Worm (Caenorhabditis elegans): ENCODE results near the gene srbc-82.

The srbc-82 gene

DNA sequence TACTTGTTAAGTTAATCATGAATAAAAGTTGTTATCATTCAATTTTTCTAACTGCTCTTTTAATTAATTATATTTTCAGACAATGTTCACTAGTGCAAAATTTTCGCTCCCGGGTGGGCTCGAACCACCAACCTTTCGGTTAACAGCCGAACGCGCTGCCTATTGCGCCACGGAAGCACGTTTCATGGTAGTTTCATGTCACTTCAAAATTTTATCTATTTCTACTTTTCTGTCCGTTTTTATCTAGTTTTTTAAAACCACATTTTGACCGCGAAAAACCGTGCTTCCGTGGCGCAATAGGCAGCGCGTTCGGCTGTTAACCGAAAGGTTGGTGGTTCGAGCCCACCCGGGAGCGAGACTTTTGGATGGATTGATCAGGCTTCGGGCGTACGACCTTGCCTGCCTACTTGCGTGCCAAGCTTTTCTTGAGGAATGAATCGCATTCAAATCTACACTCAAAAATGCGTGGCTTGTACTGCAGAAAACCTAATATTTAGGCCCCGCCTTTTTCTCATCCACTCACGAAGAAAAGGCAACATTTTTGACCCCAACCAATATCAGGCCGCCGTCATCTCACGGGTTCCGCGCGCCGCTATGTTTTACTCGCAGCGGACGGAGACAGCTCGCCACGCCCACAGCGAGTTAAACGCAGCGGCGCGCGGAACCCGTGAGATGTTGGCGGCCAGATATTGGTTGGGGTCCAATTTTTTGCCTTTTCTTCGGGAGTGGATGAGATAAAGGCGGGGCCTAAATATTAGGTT lies 41.3 kb downstream of the srbc-82 start:
- peak; percentile 25 for TF ChIP-seq elt-2 (tag; optimal IDR thresholded peaks at IDR 0.05)

DNA sequence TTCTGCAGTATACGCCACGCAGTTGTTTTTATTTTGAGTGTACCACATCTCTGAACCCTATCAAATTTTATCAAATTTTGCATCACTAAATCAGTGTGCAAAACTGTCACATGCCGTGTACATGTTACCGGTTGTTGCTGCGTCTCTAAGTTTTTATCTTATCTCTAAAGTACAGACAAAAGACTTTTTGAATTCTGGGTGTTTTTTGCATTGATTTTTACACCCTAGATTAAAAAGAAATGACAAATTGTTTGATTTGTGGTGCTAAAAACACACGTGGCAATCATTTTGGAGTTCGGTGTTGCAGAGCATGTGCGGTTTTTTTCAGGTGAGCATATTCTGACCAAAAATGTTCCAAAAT lies 41.9 kb downstream of the srbc-82 start, which contains the start of gene nhr-193:
Gene nhr-193, plus strand, starts transcription at position 51 of the 361 bp plus-strand sequence.
- TF ChIP-seq jun-1 (tag; optimal IDR thresholded peaks at IDR 0.05) (peak; percentile 6), elt-2 (tag; optimal IDR thresholded peaks at IDR 0.05) (peak; percentile 74), nhr-77 (tag; optimal IDR thresholded peaks at IDR 0.05) (no peak), pqm-1 (tag; optimal IDR thresholded peaks at IDR 0.05) (peak; percentile 88), ama-1 (optimal IDR thresholded peaks at IDR 0.05) (no peak), nhr-237 (tag; optimal IDR thresholded peaks at IDR 0.05) (no peak)

DNA sequence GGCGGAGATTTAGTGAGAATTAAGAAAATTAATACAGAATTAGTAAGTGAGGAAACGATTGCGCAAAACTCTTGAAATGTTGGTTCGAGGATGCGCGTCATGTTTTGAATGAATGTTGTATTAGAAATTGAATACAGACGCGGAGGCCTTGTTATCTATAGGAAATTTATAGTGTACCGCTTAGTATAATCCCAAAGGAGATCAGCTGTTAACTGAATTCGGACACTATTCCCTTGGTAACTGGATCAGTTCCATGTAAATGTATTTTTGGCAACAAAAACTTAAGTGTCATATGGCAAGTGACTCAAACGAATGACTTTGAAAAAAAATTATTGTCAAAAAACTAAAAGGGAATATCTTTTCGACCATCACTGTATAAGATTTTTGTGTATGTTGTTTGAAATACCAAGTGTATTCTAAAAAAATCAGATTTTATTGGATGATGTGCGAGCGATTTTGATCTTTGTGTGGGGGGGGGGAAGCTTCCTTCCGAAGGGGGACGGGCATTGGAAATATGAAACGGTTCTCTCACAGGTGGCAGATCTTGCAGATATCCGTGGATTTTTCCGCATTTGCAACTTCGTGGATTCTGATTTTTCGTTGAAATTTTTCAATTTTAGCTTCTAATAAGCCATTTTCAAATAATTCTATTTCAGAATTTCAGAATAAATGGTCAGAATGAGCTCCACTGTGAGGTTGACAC lies 46.2 kb downstream of the srbc-82 start, which contains the start of the genes W08G11.5 and W08G11.1:
Gene W08G11.5, minus strand, starts transcription at position 101 of the 703 bp plus-strand sequence.
Gene W08G11.1, plus strand, starts transcription at position 653 of the 703 bp plus-strand sequence.
- TF ChIP-seq nfya-1 (tag; optimal IDR thresholded peaks at IDR 0.05; ENCODE audit: insufficient read depth) (no peak), jun-1 (tag; optimal IDR thresholded peaks at IDR 0.05) (no peak)

ce11 chrV:16350061-16350460 lies 49.7 kb downstream of the srbc-82 start:
- no peak for TF ChIP-seq nhr-76 (tag; optimal IDR thresholded peaks at IDR 0.05)
- TF ChIP-seq lsy-12 (tag; optimal IDR thresholded peaks at IDR 0.05) = no peak
- no peak for TF ChIP-seq nhr-23 (tag; optimal IDR thresholded peaks at IDR 0.05)
- TF ChIP-seq mml-1 (tag; optimal IDR thresholded peaks at IDR 0.05) = no peak
- no peak for TF ChIP-seq R02D3.7 (tag; optimal IDR thresholded peaks at IDR 0.05)
- no peak for TF ChIP-seq nhr-67 (tag; optimal IDR thresholded peaks at IDR 0.05)
- no peak for TF ChIP-seq aly-2 (tag; optimal IDR thresholded peaks at IDR 0.05)
- no peak for TF ChIP-seq unc-39 (tag; optimal IDR thresholded peaks at IDR 0.05)
- no peak for TF ChIP-seq unc-62 (GFP tag; optimal IDR thresholded peaks at IDR 0.05)
- TF ChIP-seq skn-1 (tag; optimal IDR thresholded peaks at IDR 0.05) = no peak
- TF ChIP-seq jun-1 (tag; optimal IDR thresholded peaks at IDR 0.05) = no peak
- TF ChIP-seq fos-1 (tag; optimal IDR thresholded peaks at IDR 0.05) = no peak
- TF ChIP-seq nhr-28 (tag; optimal IDR thresholded peaks at IDR 0.05) = no peak
- TF ChIP-seq egl-27 (tag; optimal IDR thresholded peaks at IDR 0.05) = no peak
- TF ChIP-seq ZK546.5 (tag; optimal IDR thresholded peaks at IDR 0.05) = no peak
- no peak for TF ChIP-seq nhr-12 (tag; optimal IDR thresholded peaks at IDR 0.05)
- TF ChIP-seq lin-39 (tag; optimal IDR thresholded peaks at IDR 0.05) = no peak
- TF ChIP-seq sea-2 (GFP tag; optimal IDR thresholded peaks at IDR 0.05) = no peak

DNA sequence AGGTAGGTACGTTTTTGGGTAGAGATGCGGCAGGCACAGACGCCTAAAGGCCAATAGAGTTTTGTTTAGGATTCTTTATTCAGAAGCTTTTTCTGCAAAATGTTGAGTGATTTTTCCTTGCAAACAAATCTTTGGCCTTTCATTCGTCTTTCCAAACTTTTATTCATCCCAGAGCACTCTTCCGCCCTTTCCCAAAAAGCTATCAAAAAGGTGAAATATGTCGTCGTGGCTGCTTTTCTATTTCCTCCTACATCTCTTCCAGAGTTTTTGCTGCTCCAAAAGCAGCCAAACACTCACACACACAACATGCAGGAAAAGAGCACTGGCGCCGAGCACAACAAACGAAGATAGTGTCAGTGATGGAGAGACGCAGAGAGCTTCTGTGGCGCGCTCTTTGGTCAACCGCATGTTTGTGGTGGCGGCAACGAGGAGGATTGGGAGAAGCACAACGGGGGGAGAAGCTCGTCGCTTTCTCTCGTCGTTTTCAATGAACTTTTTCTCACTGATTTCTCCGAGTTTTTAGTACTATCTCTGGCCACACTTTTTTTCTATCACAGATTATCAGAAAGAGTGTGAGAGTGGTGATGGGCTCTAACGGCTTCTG lies 50.5 kb downstream of the srbc-82 start:
- TF ChIP-seq elt-2 (tag; optimal IDR thresholded peaks at IDR 0.05) (peak; percentile 53), pqm-1 (tag; optimal IDR thresholded peaks at IDR 0.05) (peak; percentile 38), R02D3.7 (tag; optimal IDR thresholded peaks at IDR 0.05) (no peak), ZK546.5 (tag; optimal IDR thresholded peaks at IDR 0.05) (no peak), lin-15B (tag; optimal IDR thresholded peaks at IDR 0.05) (peak; percentile 45), unc-39 (tag; optimal IDR thresholded peaks at IDR 0.05) (no peak), elt-3 (tag; optimal IDR thresholded peaks at IDR 0.05) (no peak), ztf-11 (tag; optimal IDR thresholded peaks at IDR 0.05) (no peak), nhr-43 (tag; optimal IDR thresholded peaks at IDR 0.05; ENCODE audit: poor library complexity, severe bottlenecking) (no peak), nhr-11 (tag; optimal IDR thresholded peaks at IDR 0.05) (peak; percentile 23), skn-1 (tag; optimal IDR thresholded peaks at IDR 0.05) (no peak), fkh-10 (GFP tag; optimal IDR thresholded peaks at IDR 0.05) (peak; percentile 36), pha-4 (tag; optimal IDR thresholded peaks at IDR 0.05) (peak; percentile 70), lsy-12 (tag; optimal IDR thresholded peaks at IDR 0.05) (no peak), hmg-11 (tag; optimal IDR thresholded peaks at IDR 0.05) (peak; percentile 64), lin-39 (tag; optimal IDR thresholded peaks at IDR 0.05) (peak; percentile 55), ceh-82 (tag; optimal IDR thresholded peaks at IDR 0.05) (no peak), nhr-12 (tag; optimal IDR thresholded peaks at IDR 0.05) (no peak), sea-2 (GFP tag; optimal IDR thresholded peaks at IDR 0.05) (no peak), nhr-28 (tag; optimal IDR thresholded peaks at IDR 0.05) (no peak), nhr-237 (tag; optimal IDR thresholded peaks at IDR 0.05) (no peak), egl-27 (tag; optimal IDR thresholded peaks at IDR 0.05) (no peak), aly-2 (tag; optimal IDR thresholded peaks at IDR 0.05) (no peak), ceh-28 (tag; optimal IDR thresholded peaks at IDR 0.05) (no peak), egl-5 (tag; optimal IDR thresholded peaks at IDR 0.05) (peak; percentile 2), unc-62 (GFP tag; optimal IDR thresholded peaks at IDR 0.05) (no peak), nhr-77 (tag; optimal IDR thresholded peaks at IDR 0.05) (no peak), snpc-4 (tag; optimal IDR thresholded peaks at IDR 0.05) (peak; percentile 65), nfya-1 (tag; optimal IDR thresholded peaks at IDR 0.05; ENCODE audit: insufficient read depth) (peak; percentile 87), mdl-1 (tag; optimal IDR thresholded peaks at IDR 0.05) (no peak)

Measured in whole organism, L3 larva.